Worm (Caenorhabditis elegans): ENCODE results near the gene phf-10.

ce11 chrV:311485-312090 is at the start of gene phf-10:
- no peak for TF ChIP-seq pqm-1 (tag; optimal IDR thresholded peaks at IDR 0.05)
- TF ChIP-seq lin-39 (tag; optimal IDR thresholded peaks at IDR 0.05), result no peak
- no peak for TF ChIP-seq daf-19 (GFP tag; conservative IDR thresholded peaks at IDR 0.05)
- TF ChIP-seq pha-4 (GFP tag; IDR thresholded peaks at IDR 0.05), result no peak
- no peak for TF ChIP-seq pha-4 (tag; optimal IDR thresholded peaks at IDR 0.05)
- no peak for TF ChIP-seq nhr-77 (tag; optimal IDR thresholded peaks at IDR 0.05)
- TF ChIP-seq ama-1 (optimal IDR thresholded peaks at IDR 0.05), result no peak
- TF ChIP-seq unc-62 (GFP tag; optimal IDR thresholded peaks at IDR 0.05 in 1 of 2), result no peak
- no peak for TF ChIP-seq unc-62 (tag; optimal IDR thresholded peaks at IDR 0.05)
- no peak for TF ChIP-seq nhr-10 (tag; optimal IDR thresholded peaks at IDR 0.05)
- no peak for TF ChIP-seq egl-27 (tag; optimal IDR thresholded peaks at IDR 0.05)

All from whole organism, L4 larva.